Worm (Caenorhabditis elegans) whole organism, young adult: ENCODE data around the gene T25B9.9.

Experiments
- F22D6.2 ChIP-seq: sonication (generic microtip); optimal IDR thresholded peaks from 2 replicates; lab custom pipeline; 2016; ENCODE audit warnings: mild to moderate bottlenecking, missing genetic modification characterization, missing compliant biosample characterization
- F23B12.7 ChIP-seq: sonication (generic microtip); optimal IDR thresholded peaks from 2 replicates; lab custom pipeline; 2017; ENCODE audit warnings: missing genetic modification characterization, mild to moderate bottlenecking, missing compliant biosample characterization, antibody characterized with exemption, moderate library complexity; ENCODE audit not compliant: insufficient read depth
- K12H6.12 ChIP-seq: fragments of 200-800 bp; sonication (Bioruptor generic); optimal IDR thresholded peaks from 2 replicates; lab custom pipeline; 2018; ENCODE audit warnings: mild to moderate bottlenecking, missing genetic modification characterization, missing compliant biosample characterization
- ccch-3 ChIP-seq: fragments of 200-800 bp; sonication (Bioruptor generic); optimal IDR thresholded peaks from 2 replicates; lab custom pipeline; 2018; ENCODE audit warnings: mild to moderate bottlenecking, missing genetic modification characterization, missing compliant biosample characterization
- ceh-91 ChIP-seq: fragments of 200-800 bp; sonication (Bioruptor generic); IDR thresholded peaks from 2 replicates; pipeline ENCODE4 v1.3.6; 2022; ENCODE audit warnings: missing genetic modification reagents, missing genetic modification characterization, missing compliant biosample characterization
- efl-1 ChIP-seq: fragments of 150-350 bp; optimal IDR thresholded peaks from 2 replicates; lab custom pipeline; 2014; ENCODE audit warnings: missing biosample characterization, missing genetic modification reagents, missing genetic modification characterization
- let-607 ChIP-seq, 2 experiments: fragments of 200-800 bp in 1 of 2; sonication (Bioruptor generic) in 1 of 2; sonication (generic microtip) in 1 of 2; optimal IDR thresholded peaks; 2 replicates each; lab custom pipeline; 2016 to 2018; ENCODE audit warnings: mild to moderate bottlenecking in 2 of 2, missing compliant biosample characterization in 2 of 2, missing genetic modification characterization in 2 of 2, moderate library complexity in 2 of 2, missing genotype in 1 of 2
- lin-26 ChIP-seq: fragments of 200-800 bp; sonication (Bioruptor generic); IDR thresholded peaks from 2 replicates; pipeline ENCODE4 v1.3.6; 2022; ENCODE audit warnings: missing genetic modification reagents, missing genetic modification characterization, missing compliant biosample characterization
- lin-54 ChIP-seq: fragments of 200-800 bp; sonication (Bioruptor generic); optimal IDR thresholded peaks from 2 replicates; lab custom pipeline; 2018; ENCODE audit warnings: mild to moderate bottlenecking, missing genetic modification characterization, missing compliant biosample characterization
- lir-1 ChIP-seq: fragments of 200-800 bp; sonication (Bioruptor generic); conservative IDR thresholded peaks from 2 replicates; pipeline ENCODE4 v1.3.6; 2022; ENCODE audit warnings: missing genetic modification reagents, missing genetic modification characterization, missing compliant biosample characterization
- nhr-27 ChIP-seq: fragments of 200-800 bp; sonication (Bioruptor generic); optimal IDR thresholded peaks from 2 replicates; lab custom pipeline; 2018; ENCODE audit warnings: mild to moderate bottlenecking, missing genetic modification characterization, moderate library complexity, missing compliant biosample characterization
- sptf-2 ChIP-seq: fragments of 200-800 bp; sonication (Bioruptor generic); optimal IDR thresholded peaks from 2 replicates; lab custom pipeline; 2018; ENCODE audit warnings: mild to moderate bottlenecking, missing genetic modification characterization, missing compliant biosample characterization
- ztf-25 ChIP-seq: fragments of 200-800 bp; sonication (Bioruptor generic); IDR thresholded peaks from 2 replicates; pipeline ENCODE4 v1.3.6; 2022; ENCODE audit warnings: missing genetic modification reagents, missing genetic modification characterization, missing compliant biosample characterization

DNA sequence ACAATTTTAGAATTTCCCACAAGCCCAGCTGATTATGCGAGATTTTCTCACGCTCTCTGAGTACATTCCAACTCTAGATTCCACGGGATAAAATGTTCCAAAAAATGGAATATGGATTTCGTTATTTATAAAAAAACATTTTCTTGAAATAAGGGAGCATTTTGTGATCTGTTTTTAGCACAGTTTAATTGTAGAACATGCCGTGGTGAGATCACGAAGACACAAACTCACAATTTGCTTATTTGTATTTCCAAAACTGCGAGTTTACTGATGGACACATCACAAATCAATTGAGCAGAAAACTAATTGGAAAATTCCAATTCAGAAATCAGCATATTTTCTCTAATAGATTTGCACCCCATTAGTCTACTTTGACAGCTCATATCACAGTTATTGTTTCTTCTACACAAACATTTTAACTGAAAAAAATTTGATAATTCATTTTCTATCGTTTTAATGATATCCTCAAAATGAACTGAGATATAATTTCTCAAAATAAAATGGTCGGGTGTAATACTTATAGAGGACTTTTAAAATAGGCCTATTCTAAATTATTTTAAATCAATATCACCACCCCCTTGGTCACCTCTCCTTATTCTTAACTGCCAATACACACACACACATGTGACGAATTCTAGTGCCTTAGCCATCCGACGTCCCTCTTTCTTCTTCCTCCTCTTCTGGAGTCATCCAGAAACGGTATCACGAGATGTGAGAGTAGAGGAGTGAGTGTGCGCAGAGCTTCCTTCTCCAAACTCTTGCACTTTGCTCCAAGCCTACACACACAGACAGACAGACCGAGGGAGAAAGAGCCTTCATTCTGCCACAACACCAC, 51.6 kb downstream of the T25B9.9 start:
- TF ChIP-seq nhr-27: no peak
- no peak for TF ChIP-seq sptf-2
- no peak for TF ChIP-seq ccch-3 (GFP tag; lab: Kevin White, UChicago)
- no peak for TF ChIP-seq F22D6.2 (tag; lab: Kevin White, UChicago)
- TF ChIP-seq K12H6.12 (tag; lab: Kevin White, UChicago): no peak
- no peak for TF ChIP-seq let-607 (tag; optimal IDR thresholded peaks at IDR 0.05; lab: Kevin White, UChicago)
- no peak for TF ChIP-seq ztf-25 (GFP tag; lab: Robert Waterston, UW)
- no peak for TF ChIP-seq lir-1 (GFP tag; lab: Robert Waterston, UW)
- TF ChIP-seq lin-54: no peak
- peak; percentile 21; the same call in 1 of the 2 replicates for TF ChIP-seq lin-26 (GFP tag; lab: Robert Waterston, UW)
- TF ChIP-seq F23B12.7: no peak
- TF ChIP-seq efl-1: no peak
- no peak for TF ChIP-seq ceh-91
